Fruit fly (Drosophila melanogaster) whole organism, prepupa: ENCODE results near the gene Mical.

ENCODE experiments used
- Blimp-1 ChIP-seq: fragments of 200-800 bp; sonication (Bioruptor generic); optimal IDR thresholded peaks from 3 replicates; lab custom pipeline; 2017; ENCODE audit warnings: missing biosample characterization, missing genetic modification characterization, mild to moderate bottlenecking, moderate library complexity, missing genetic modification reagents
- CG10631 ChIP-seq: fragments of 200-800 bp; sonication (Bioruptor generic); optimal IDR thresholded peaks from 2 replicates; lab custom pipeline; 2016; ENCODE audit warnings: missing biosample characterization, missing genetic modification characterization
- CG10669 ChIP-seq: fragments of 200-800 bp; sonication (Bioruptor generic); optimal IDR thresholded peaks from 3 replicates; lab custom pipeline; 2018; ENCODE audit warnings: missing biosample characterization, mild to moderate bottlenecking, missing genetic modification characterization, moderate library complexity
- CG11294 ChIP-seq: fragments of 200-800 bp; sonication (Bioruptor generic); IDR thresholded peaks from 2 replicates; pipeline ENCODE4 v1.3.6; 2022; ENCODE audit warnings: missing biosample characterization, missing genetic modification characterization
- CG1621 ChIP-seq: fragments of 200-800 bp; sonication (Bioruptor generic); optimal IDR thresholded peaks from 3 replicates; lab custom pipeline; 2018; ENCODE audit warnings: missing biosample characterization, mild to moderate bottlenecking, missing genetic modification characterization
- CG3032 ChIP-seq: fragments of 200-800 bp; optimal IDR thresholded peaks from 2 replicates; lab custom pipeline; 2019; ENCODE audit warnings: missing biosample characterization, mild to moderate bottlenecking, missing genetic modification characterization, moderate library complexity
- CG32006 ChIP-seq: fragments of 200-800 bp; sonication (Bioruptor generic); optimal IDR thresholded peaks from 3 replicates; lab custom pipeline; 2017; ENCODE audit warnings: missing biosample characterization, mild to moderate bottlenecking, missing genetic modification characterization
- CG34406 ChIP-seq: fragments of 200-800 bp; sonication (Bioruptor generic); optimal IDR thresholded peaks from 3 replicates; lab custom pipeline; 2016; ENCODE audit warnings: missing biosample characterization, missing genetic modification characterization
- CG3919 ChIP-seq: fragments of 200-800 bp; sonication (Bioruptor generic); optimal IDR thresholded peaks from 3 replicates; lab custom pipeline; 2016; ENCODE audit warnings: missing biosample characterization, missing genetic modification characterization
- CG4318 ChIP-seq: fragments of 200-800 bp; sonication (Bioruptor generic); optimal IDR thresholded peaks from 3 replicates; lab custom pipeline; 2017; ENCODE audit warnings: missing biosample characterization, mild to moderate bottlenecking, missing genetic modification characterization
- CG6163 ChIP-seq: fragments of 200-800 bp; sonication (Bioruptor generic); IDR thresholded peaks from 3 replicates; pipeline ENCODE4 v1.3.6; 2022; ENCODE audit warnings: missing biosample characterization, missing genetic modification characterization
- CG6276 ChIP-seq: fragments of 200-800 bp; sonication (Bioruptor generic); optimal IDR thresholded peaks from 2 replicates; lab custom pipeline; 2017; ENCODE audit warnings: missing biosample characterization, mild to moderate bottlenecking, missing genetic modification characterization
- CG6792 ChIP-seq: fragments of 200-800 bp; sonication (Bioruptor generic); optimal IDR thresholded peaks from 3 replicates; lab custom pipeline; 2016; ENCODE audit warnings: missing biosample characterization, missing genetic modification characterization
- CG6808 ChIP-seq: fragments of 200-800 bp; sonication (Bioruptor generic); optimal IDR thresholded peaks from 3 replicates; lab custom pipeline; 2017; ENCODE audit warnings: missing biosample characterization, missing genetic modification characterization, mild to moderate bottlenecking, moderate library complexity, missing genetic modification reagents
- CG6854 ChIP-seq: fragments of 200-800 bp; sonication (Bioruptor generic); optimal IDR thresholded peaks from 2 replicates; lab custom pipeline; 2017; ENCODE audit warnings: missing biosample characterization, mild to moderate bottlenecking, missing genetic modification characterization
- CG7368 ChIP-seq: fragments of 200-800 bp; sonication (Bioruptor generic); optimal IDR thresholded peaks from 3 replicates; lab custom pipeline; 2016; ENCODE audit warnings: missing biosample characterization, missing genetic modification characterization
- CG8119 ChIP-seq: fragments of 200-800 bp; sonication (Bioruptor generic); IDR thresholded peaks from 3 replicates; pipeline ENCODE4 v1.3.6; 2022; ENCODE audit warnings: missing biosample characterization, missing genetic modification characterization
- CG8319 ChIP-seq: fragments of 200-800 bp; sonication (Bioruptor generic); optimal IDR thresholded peaks from 3 replicates; lab custom pipeline; 2016; ENCODE audit warnings: missing biosample characterization, missing genetic modification characterization
- CG8632 ChIP-seq: fragments of 200-800 bp; sonication (Bioruptor generic); optimal IDR thresholded peaks from 3 replicates; lab custom pipeline; 2016; ENCODE audit warnings: missing biosample characterization, missing genetic modification characterization
- Eip75B ChIP-seq: fragments of 200-800 bp; sonication (Bioruptor generic); optimal IDR thresholded peaks from 3 replicates; lab custom pipeline; 2016; ENCODE audit warnings: missing biosample characterization, missing genetic modification characterization
- Eip78C ChIP-seq: fragments of 200-800 bp; sonication (Bioruptor generic); peaks from one replicate; lab custom pipeline; 2016; ENCODE audit warnings: missing biosample characterization, missing genetic modification characterization
- Ets21C ChIP-seq: fragments of 200-800 bp; sonication (Bioruptor generic); optimal IDR thresholded peaks from 3 replicates; lab custom pipeline; 2016; ENCODE audit warnings: missing biosample characterization, missing genetic modification characterization
- Ets96B ChIP-seq: fragments of 200-800 bp; optimal IDR thresholded peaks from 2 replicates; lab custom pipeline; 2019; ENCODE audit warnings: missing biosample characterization, mild to moderate bottlenecking, missing genetic modification characterization, moderate library complexity
- Gug ChIP-seq: fragments of 200-800 bp; sonication (Bioruptor generic); IDR thresholded peaks from 2 replicates; pipeline ENCODE4 v1.3.6; 2022; ENCODE audit warnings: missing biosample characterization, missing genetic modification characterization
- Hr39 ChIP-seq: fragments of 200-800 bp; sonication (Bioruptor generic); optimal IDR thresholded peaks from 2 replicates; lab custom pipeline; 2016; ENCODE audit warnings: missing biosample characterization, missing genetic modification characterization
- Hr4 ChIP-seq: fragments of 200-800 bp; sonication (Bioruptor generic); optimal IDR thresholded peaks from 3 replicates; lab custom pipeline; 2016; ENCODE audit warnings: missing biosample characterization, missing genetic modification characterization
- OdsH ChIP-seq: fragments of 200-800 bp; sonication (Bioruptor generic); optimal IDR thresholded peaks from 3 replicates; lab custom pipeline; 2016; ENCODE audit warnings: missing biosample characterization, missing genetic modification characterization
- Sox14 ChIP-seq: fragments of 200-800 bp; sonication (Bioruptor generic); optimal IDR thresholded peaks from 3 replicates; lab custom pipeline; 2016; ENCODE audit warnings: missing biosample characterization, missing genetic modification characterization
- Sox15 ChIP-seq: fragments of 200-800 bp; sonication (Bioruptor generic); optimal IDR thresholded peaks from 3 replicates; lab custom pipeline; 2016; ENCODE audit warnings: missing biosample characterization, missing genetic modification characterization
- achi ChIP-seq: fragments of 200-800 bp; sonication (Bioruptor generic); optimal IDR thresholded peaks from 3 replicates; lab custom pipeline; 2016; ENCODE audit warnings: missing biosample characterization, missing genetic modification characterization
- acj6 ChIP-seq: fragments of 200-800 bp; sonication (Bioruptor generic); optimal IDR thresholded peaks from 3 replicates; lab custom pipeline; 2016; ENCODE audit warnings: missing biosample characterization, missing genetic modification characterization
- esn ChIP-seq: fragments of 200-800 bp; sonication (Bioruptor generic); optimal IDR thresholded peaks from 2 replicates; lab custom pipeline; 2016; ENCODE audit warnings: missing biosample characterization, mild to moderate bottlenecking, missing genetic modification characterization, moderate library complexity
- fd85E ChIP-seq: fragments of 200-800 bp; sonication (Bioruptor generic); optimal IDR thresholded peaks from 3 replicates; lab custom pipeline; 2016; ENCODE audit warnings: missing biosample characterization, missing genetic modification characterization
- fkh ChIP-seq: fragments of 200-800 bp; sonication (Bioruptor generic); optimal IDR thresholded peaks from 3 replicates; lab custom pipeline; 2017; ENCODE audit warnings: missing biosample characterization, mild to moderate bottlenecking, missing genetic modification characterization, moderate library complexity
- pdm3 ChIP-seq: fragments of 200-800 bp; sonication (Bioruptor generic); optimal IDR thresholded peaks from 3 replicates; lab custom pipeline; 2016; ENCODE audit warnings: missing biosample characterization, missing genetic modification characterization
- salr ChIP-seq, 2 experiments: fragments of 200-800 bp; sonication (Bioruptor generic); optimal IDR thresholded peaks; 3 replicates each; lab custom pipeline; 2016 to 2018; ENCODE audit warnings: missing biosample characterization in 2 of 2, missing genetic modification characterization in 2 of 2, mild to moderate bottlenecking in 1 of 2
- spab ChIP-seq: fragments of 200-800 bp; sonication (Bioruptor generic); optimal IDR thresholded peaks from 2 replicates; lab custom pipeline; 2017; ENCODE audit warnings: missing biosample characterization, mild to moderate bottlenecking, missing genetic modification characterization, missing genetic modification reagents
- ss ChIP-seq, 2 experiments: fragments of 200-800 bp; sonication (Bioruptor generic); optimal IDR thresholded peaks; 2 replicates in 1 of 2; 3 replicates in 1 of 2; lab custom pipeline; 2017 to 2018; ENCODE audit warnings: mild to moderate bottlenecking in 2 of 2, missing biosample characterization in 2 of 2, missing genetic modification characterization in 2 of 2, moderate library complexity in 1 of 2
- svp ChIP-seq: fragments of 200-800 bp; sonication (Bioruptor generic); peaks from one replicate; lab custom pipeline; 2016; ENCODE audit warnings: missing biosample characterization, missing genetic modification characterization
- topi ChIP-seq: fragments of 200-800 bp; sonication (Bioruptor generic); optimal IDR thresholded peaks from 3 replicates; lab custom pipeline; 2016; ENCODE audit warnings: missing biosample characterization, missing genetic modification characterization
- vri ChIP-seq: fragments of 200-800 bp; sonication (Bioruptor generic); optimal IDR thresholded peaks from 3 replicates; lab custom pipeline; 2016; ENCODE audit warnings: missing biosample characterization, mild to moderate bottlenecking, missing genetic modification characterization

Gene Mical

DNA sequence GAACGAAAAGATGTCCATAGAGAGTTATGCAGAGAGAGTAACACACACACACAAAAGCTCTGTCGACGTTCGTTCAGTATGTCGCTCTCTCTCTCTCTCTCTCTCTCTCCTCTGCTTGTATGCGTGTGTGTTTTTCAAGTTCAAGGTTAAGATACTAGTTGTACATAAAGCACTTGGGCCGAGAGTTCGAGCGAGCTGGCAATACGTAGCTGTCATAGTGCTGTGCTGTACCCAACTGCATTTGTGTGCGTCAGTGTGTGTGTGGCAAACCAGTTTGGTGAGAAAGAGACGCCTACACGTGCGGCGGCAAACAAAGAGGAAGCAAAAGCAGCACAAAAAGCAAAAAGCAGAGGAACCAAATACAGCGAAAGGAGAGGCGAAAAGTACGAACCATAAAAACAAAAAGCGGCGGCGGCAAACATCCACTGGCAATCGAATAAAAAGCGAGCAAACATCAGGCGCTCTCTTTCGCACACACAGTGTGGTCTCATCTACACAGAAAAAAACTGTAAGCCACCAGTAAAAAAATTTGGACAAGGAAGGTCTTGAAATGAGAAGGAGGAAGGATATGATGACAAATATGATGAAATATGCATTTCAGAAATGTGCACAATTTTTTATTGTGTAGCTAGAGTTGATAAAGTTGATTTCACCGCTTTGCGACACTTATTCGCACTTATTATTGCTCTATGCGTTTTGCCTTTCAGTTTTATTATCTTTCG is 44.7 kb upstream of the Mical start (continued):
- peak; percentile 88 for TF ChIP-seq spab (GFP tag; lab: Kevin White, UChicago)
- TF ChIP-seq topi (GFP tag; lab: Kevin White, UChicago): peak; percentile 87
- TF ChIP-seq salr (GFP tag; optimal IDR thresholded peaks at IDR 0.05; lab: Kevin White, UChicago): peak; percentile 90 to 91
- TF ChIP-seq pdm3 (GFP tag; lab: Kevin White, UChicago): peak; percentile 95
- peak; percentile 90 for TF ChIP-seq CG6792 (GFP tag; lab: Kevin White, UChicago)
- peak; percentile 95 for TF ChIP-seq CG10631 (GFP tag; lab: Kevin White, UChicago)
- TF ChIP-seq fd85E (GFP tag; lab: Kevin White, UChicago): peak; percentile 51
- peak; percentile 66 for TF ChIP-seq CG6276 (GFP tag; lab: Kevin White, UChicago)
- peak; percentile 84 for TF ChIP-seq CG6808 (GFP tag; lab: Kevin White, UChicago)
- TF ChIP-seq CG8632 (GFP tag; lab: Kevin White, UChicago): peak; percentile 88
- peak; percentile 82 for TF ChIP-seq CG8319
- peak; percentile 91 for TF ChIP-seq achi (GFP tag; lab: Kevin White, UChicago)
- TF ChIP-seq OdsH: peak; percentile 94
- peak; percentile 91 for TF ChIP-seq CG8119
- TF ChIP-seq Sox15 (GFP tag; lab: Kevin White, UChicago): peak; percentile 87
- TF ChIP-seq Hr4: peak; percentile 91
- TF ChIP-seq CG4318 (GFP tag; lab: Kevin White, UChicago): peak; percentile 78
- TF ChIP-seq Gug: peak; percentile 93

DNA sequence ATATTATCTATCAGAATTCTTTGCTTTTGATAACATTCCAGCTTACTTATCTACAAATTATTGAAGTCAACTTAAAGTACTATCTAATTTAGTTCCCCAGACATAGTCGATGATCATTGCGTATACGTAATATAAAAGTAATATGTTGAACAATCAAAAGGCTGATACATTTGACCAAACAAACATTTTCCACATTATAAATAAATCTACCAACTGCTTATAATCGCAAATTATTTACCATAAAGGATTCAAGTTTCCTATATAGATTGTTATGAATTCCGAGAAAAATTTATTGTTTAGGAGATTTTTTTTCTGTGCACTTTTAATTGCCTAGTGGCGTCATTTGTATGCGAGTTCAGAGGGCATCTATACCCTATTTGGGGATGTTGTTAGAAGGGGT is 44.0 kb upstream of the Mical start:
- TF ChIP-seq CG10669 (GFP tag; lab: Kevin White, UChicago): peak; percentile 7
- 0 out of 2 replicates have a peak, but pooled peaks have one; percentile 9 for TF ChIP-seq CG11294 (GFP tag; lab: Robert Waterston, UW)
- TF ChIP-seq CG4318 (GFP tag; lab: Kevin White, UChicago): no peak
- TF ChIP-seq CG6808 (GFP tag; lab: Kevin White, UChicago): no peak
- peak; percentile 3 for TF ChIP-seq Sox14 (GFP tag; lab: Kevin White, UChicago)
- peak; percentile 75 for TF ChIP-seq Eip78C (GFP tag; lab: Kevin White, UChicago)
- peak; percentile 3 for TF ChIP-seq acj6 (GFP tag; lab: Kevin White, UChicago)

DNA sequence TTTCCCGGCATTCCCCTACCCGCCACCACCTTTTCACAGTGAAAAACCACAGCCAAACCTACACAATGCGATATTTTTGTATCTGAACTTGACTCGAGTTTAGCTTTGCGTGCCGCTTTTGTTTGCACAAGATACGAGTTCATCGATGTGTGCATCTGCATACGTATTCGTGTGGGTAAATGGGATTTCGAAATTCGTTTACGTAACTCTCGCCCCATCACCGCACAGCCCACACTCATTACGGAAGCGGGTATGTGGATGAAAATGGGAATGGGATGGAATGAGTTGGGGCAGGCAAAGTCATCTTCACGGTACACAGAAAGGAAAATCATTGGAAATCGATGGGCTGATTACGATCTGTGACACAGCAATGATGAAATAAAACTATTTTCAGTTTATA is 43.5 kb upstream of the Mical start:
- no peak for TF ChIP-seq esn (GFP tag; lab: Kevin White, UChicago)
- TF ChIP-seq vri (GFP tag; lab: Kevin White, UChicago): peak; percentile 66
- TF ChIP-seq ss (GFP tag; optimal IDR thresholded peaks at IDR 0.05; lab: Kevin White, UChicago): peak in 1 of 2 experiments; percentile 18

DNA sequence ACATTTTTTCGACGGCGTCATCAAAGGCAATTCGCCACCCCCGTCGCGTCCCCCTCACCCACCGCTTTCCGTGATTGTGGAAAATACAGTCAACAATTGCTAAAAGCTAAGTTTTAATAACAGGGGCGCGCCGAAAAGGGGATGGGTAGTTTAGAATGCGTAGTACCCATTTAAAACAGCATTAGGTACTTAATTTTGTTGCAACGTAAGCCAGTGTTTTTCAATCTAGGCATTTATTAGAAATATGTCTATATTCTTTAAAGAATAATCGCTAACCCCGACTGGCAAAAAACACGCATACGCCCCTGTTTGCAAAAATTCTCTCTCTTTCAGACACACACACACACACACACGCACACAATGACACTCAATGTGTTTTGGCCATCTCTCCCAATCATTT is 42.2 kb upstream of the Mical start:
- TF ChIP-seq CG11294 (GFP tag; lab: Robert Waterston, UW): peak; percentile 35; the same call in 1 of the 2 replicates
- TF ChIP-seq CG7368 (GFP tag; lab: Kevin White, UChicago): peak; percentile 34
- TF ChIP-seq CG1621 (tag; lab: Kevin White, UChicago): peak; percentile 36
- no peak for TF ChIP-seq CG8119
- peak; percentile 41 for TF ChIP-seq Ets96B (tag; lab: Kevin White, UChicago)
- TF ChIP-seq Hr39: peak; percentile 91
- peak; percentile 22 for TF ChIP-seq fkh (GFP tag; lab: Kevin White, UChicago)
- TF ChIP-seq topi (GFP tag; lab: Kevin White, UChicago): peak; percentile 82
- peak; percentile 49 for TF ChIP-seq Sox15 (GFP tag; lab: Kevin White, UChicago)
- peak; percentile 33 for TF ChIP-seq CG8319
- TF ChIP-seq Ets21C (GFP tag; lab: Kevin White, UChicago): peak; percentile 88
- peak; percentile 67 for TF ChIP-seq CG6792 (GFP tag; lab: Kevin White, UChicago)
- peak; percentile 56 for TF ChIP-seq achi (GFP tag; lab: Kevin White, UChicago)
- TF ChIP-seq CG3032 (tag; lab: Kevin White, UChicago): peak; percentile 52
- TF ChIP-seq CG6163 (GFP tag; lab: Robert Waterston, UW): peak; percentile 81
- TF ChIP-seq CG6854: no peak
- peak; percentile 84 for TF ChIP-seq Sox14 (GFP tag; lab: Kevin White, UChicago)
- peak; percentile 32 for TF ChIP-seq CG32006 (GFP tag; lab: Kevin White, UChicago)
- TF ChIP-seq Gug: no peak
- peak; percentile 58 for TF ChIP-seq CG8632 (GFP tag; lab: Kevin White, UChicago)
- peak; percentile 92 for TF ChIP-seq vri (GFP tag; lab: Kevin White, UChicago)
- TF ChIP-seq CG3919 (GFP tag; lab: Kevin White, UChicago): peak; percentile 34
- peak; percentile 67 for TF ChIP-seq CG34406 (GFP tag; lab: Kevin White, UChicago)
- TF ChIP-seq CG4318 (GFP tag; lab: Kevin White, UChicago): no peak
- no peak for TF ChIP-seq CG6276 (GFP tag; lab: Kevin White, UChicago)
- TF ChIP-seq CG10669 (GFP tag; lab: Kevin White, UChicago): peak; percentile 48
- peak; percentile 86 for TF ChIP-seq svp
- peak; percentile 22 to 26 for TF ChIP-seq salr (GFP tag; optimal IDR thresholded peaks at IDR 0.05; lab: Kevin White, UChicago)
- peak; percentile 50 for TF ChIP-seq Eip75B (GFP tag; lab: Kevin White, UChicago)
- TF ChIP-seq Eip78C (GFP tag; lab: Kevin White, UChicago): peak; percentile 80
- peak; percentile 66 for TF ChIP-seq Blimp-1 (GFP tag; lab: Kevin White, UChicago)
